In the genomic region with DNA sequence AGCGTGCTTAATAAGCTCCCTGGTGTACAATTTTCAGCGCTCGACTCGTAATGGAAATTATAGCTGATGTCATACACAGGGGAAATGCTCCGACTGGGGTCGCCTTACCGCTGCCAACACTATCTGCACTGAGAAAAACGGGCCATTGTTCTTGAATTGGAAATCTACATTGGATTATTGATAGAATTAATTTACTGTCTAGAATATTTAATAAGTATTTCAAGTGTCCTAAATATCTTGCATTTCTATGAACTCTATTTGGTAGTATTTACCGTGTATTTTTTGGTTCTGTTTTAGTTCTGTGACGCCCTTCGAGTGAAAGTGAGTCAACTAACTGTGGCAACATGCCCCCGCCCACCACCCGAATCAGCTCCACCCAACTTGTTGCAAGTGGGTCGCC, we compare ENCODE assay signal across 3 fruit fly cellular contexts.
TF ChIP-seq lines count a peak whose summit lies in the region.

No protein-coding gene starts in this region.

- no peak for TF ChIP-seq CTCF in whole organism, embryonic (GFP tag; optimal IDR thresholded peaks at IDR 0.05; lab: Kevin White, UChicago)

TF ChIP-seq in whole organism, embryonic, 481 proteins besides CTCF, POLR2A, EP300 and RAD21 (continues in another document):
- TF ChIP-seq ssp (GFP tag; IDR thresholded peaks at IDR 0.05; lab: Robert Waterston, UW): no peak
- TF ChIP-seq Sin3A (optimal IDR thresholded peaks at IDR 0.05; lab: Kevin White, UChicago): no peak
- peak; percentile 34; the same call in 1 of the 2 replicates for TF ChIP-seq CG31441 (GFP tag; IDR thresholded peaks at IDR 0.05; lab: Robert Waterston, UW)
- TF ChIP-seq disco-r (GFP tag; optimal IDR thresholded peaks at IDR 0.05; lab: Kevin White, UChicago): no peak
- no peak for TF ChIP-seq YL-1 (GFP tag; optimal IDR thresholded peaks at IDR 0.05; lab: Kevin White, UChicago)
- TF ChIP-seq gro (GFP tag; optimal IDR thresholded peaks at IDR 0.05; lab: Kevin White, UChicago): no peak
- no peak for TF ChIP-seq odd (GFP tag; optimal IDR thresholded peaks at IDR 0.05; lab: Kevin White, UChicago)
- TF ChIP-seq CG31224 (GFP tag; IDR thresholded peaks at IDR 0.05; lab: Robert Waterston, UW): no peak
- peak; percentile 66 for TF ChIP-seq Med (GFP tag; lab: Kevin White, UChicago)
- no peak for TF ChIP-seq prd (optimal IDR thresholded peaks at IDR 0.05; lab: Kevin White, UChicago)
- peak; percentile 39; the same call in 1 of the 3 replicates for TF ChIP-seq prd (GFP tag; IDR thresholded peaks at IDR 0.05; lab: Robert Waterston, UW)
- no peak for TF ChIP-seq chinmo (GFP tag; IDR thresholded peaks at IDR 0.05; lab: Robert Waterston, UW; ENCODE audit: partially characterized antibody)
- no peak for TF ChIP-seq CG2116 (GFP tag; optimal IDR thresholded peaks at IDR 0.05; lab: Kevin White, UChicago)
- TF ChIP-seq Taf1 (GFP tag; IDR thresholded peaks at IDR 0.05; lab: Robert Waterston, UW): no peak
- TF ChIP-seq gsb-n (tag; optimal IDR thresholded peaks at IDR 0.05; lab: Kevin White, UChicago): no peak
- TF ChIP-seq CG8290 (GFP tag; optimal IDR thresholded peaks at IDR 0.05; lab: Kevin White, UChicago): no peak
- TF ChIP-seq CG8290 (tag; optimal IDR thresholded peaks at IDR 0.05; lab: Kevin White, UChicago): peak in 1 of 2 experiments; percentile 56
- TF ChIP-seq CG11456 (GFP tag; IDR thresholded peaks at IDR 0.05; lab: Robert Waterston, UW): no peak
- TF ChIP-seq Ets65A (GFP tag; lab: Kevin White, UChicago): peak; percentile 91
- no peak for TF ChIP-seq chn (GFP tag; optimal IDR thresholded peaks at IDR 0.05; lab: Kevin White, UChicago)
- TF ChIP-seq pan (optimal IDR thresholded peaks at IDR 0.05; lab: Kevin White, UChicago): no peak
- peak in 1 of 2 experiments; percentile 49 for TF ChIP-seq pan (GFP tag; optimal IDR thresholded peaks at IDR 0.05 in 1 of 2, IDR thresholded peaks at IDR 0.05 in 1 of 2)
- TF ChIP-seq bsh (GFP tag; optimal IDR thresholded peaks at IDR 0.05; lab: Kevin White, UChicago): peak in 1 of 2 experiments; percentile 51
- no peak for TF ChIP-seq Nf-YC (tag; optimal IDR thresholded peaks at IDR 0.05; lab: Kevin White, UChicago)
- no peak for TF ChIP-seq run (tag; optimal IDR thresholded peaks at IDR 0.05; lab: Kevin White, UChicago)
- no peak for TF ChIP-seq Eip74EF (GFP tag; optimal IDR thresholded peaks at IDR 0.05; lab: Kevin White, UChicago)
- TF ChIP-seq Neu2 (GFP tag; optimal IDR thresholded peaks at IDR 0.05; lab: Kevin White, UChicago; ENCODE audit: borderline replicate concordance): no peak
- no peak for TF ChIP-seq cad (GFP tag; optimal IDR thresholded peaks at IDR 0.05; lab: Kevin White, UChicago)
- TF ChIP-seq inv (GFP tag; IDR thresholded peaks at IDR 0.05; lab: Robert Waterston, UW; ENCODE audit: partially characterized antibody): no peak

TF ChIP-seq in whole organism, prepupa, 60 proteins besides CTCF, POLR2A, EP300 and RAD21:
- TF ChIP-seq CG8632 (GFP tag; optimal IDR thresholded peaks at IDR 0.05; lab: Kevin White, UChicago) (no peak), CG9139 (GFP tag; optimal IDR thresholded peaks at IDR 0.05; lab: Kevin White, UChicago) (no peak), CG15336 (GFP tag; IDR thresholded peaks at IDR 0.05; lab: Robert Waterston, UW) (peak; percentile 54), Blimp-1 (GFP tag; optimal IDR thresholded peaks at IDR 0.05; lab: Kevin White, UChicago) (no peak), Hr38 (GFP tag; optimal IDR thresholded peaks at IDR 0.05; lab: Kevin White, UChicago) (no peak), CG16779 (tag; optimal IDR thresholded peaks at IDR 0.05; lab: Kevin White, UChicago) (no peak), Eip78C (GFP tag; lab: Kevin White, UChicago) (peak; percentile 29), Eip93F (GFP tag; optimal IDR thresholded peaks at IDR 0.05; lab: Kevin White, UChicago) (no peak), CG32006 (GFP tag; optimal IDR thresholded peaks at IDR 0.05; lab: Kevin White, UChicago) (peak; percentile 33), CG31627 (GFP tag; optimal IDR thresholded peaks at IDR 0.05; lab: Kevin White, UChicago) (no peak), acj6 (GFP tag; optimal IDR thresholded peaks at IDR 0.05; lab: Kevin White, UChicago) (no peak), esn (GFP tag; optimal IDR thresholded peaks at IDR 0.05; lab: Kevin White, UChicago) (no peak), CG6854 (GFP tag; optimal IDR thresholded peaks at IDR 0.05; lab: Kevin White, UChicago) (no peak), CG7368 (GFP tag; optimal IDR thresholded peaks at IDR 0.05; lab: Kevin White, UChicago) (no peak), CG6808 (GFP tag; optimal IDR thresholded peaks at IDR 0.05; lab: Kevin White, UChicago) (no peak), eg (GFP tag; IDR thresholded peaks at IDR 0.05; lab: Robert Waterston, UW) (peak; percentile 48; the same call in 1 of the 3 replicates), spab (GFP tag; optimal IDR thresholded peaks at IDR 0.05; lab: Kevin White, UChicago) (no peak), CG6792 (GFP tag; optimal IDR thresholded peaks at IDR 0.05; lab: Kevin White, UChicago) (no peak), CG8119 (GFP tag; IDR thresholded peaks at IDR 0.05; lab: Robert Waterston, UW) (0 out of 3 replicates have a peak, but pooled peaks have one; percentile 25), Met (GFP tag; optimal IDR thresholded peaks at IDR 0.05; lab: Kevin White, UChicago) (no peak), Hr4 (GFP tag; optimal IDR thresholded peaks at IDR 0.05; lab: Kevin White, UChicago) (peak; percentile 31)

TF ChIP-seq in whole organism, pupa, 21 proteins besides CTCF, POLR2A, EP300 and RAD21:
- TF ChIP-seq Pif1A (GFP tag; optimal IDR thresholded peaks at IDR 0.05; lab: Kevin White, UChicago) (no peak), fd96Ca (GFP tag; IDR thresholded peaks at IDR 0.05; lab: Robert Waterston, UW) (no peak), CG13204 (GFP tag; optimal IDR thresholded peaks at IDR 0.05; lab: Kevin White, UChicago) (no peak), EcR (GFP tag; optimal IDR thresholded peaks at IDR 0.05; lab: Kevin White, UChicago) (no peak), CG34367 (tag; optimal IDR thresholded peaks at IDR 0.05; lab: Kevin White, UChicago) (no peak), CG12605 (GFP tag; IDR thresholded peaks at IDR 0.05; lab: Robert Waterston, UW) (no peak), CG14655 (GFP tag; optimal IDR thresholded peaks at IDR 0.05; lab: Kevin White, UChicago) (peak; percentile 34), Pif1B (GFP tag; optimal IDR thresholded peaks at IDR 0.05; lab: Kevin White, UChicago) (no peak), gl (tag; optimal IDR thresholded peaks at IDR 0.05; lab: Kevin White, UChicago) (no peak), D1 (tag; optimal IDR thresholded peaks at IDR 0.05; lab: Kevin White, UChicago) (no peak), Snoo (tag; optimal IDR thresholded peaks at IDR 0.05; lab: Kevin White, UChicago) (no peak), CG32121 (GFP tag; IDR thresholded peaks at IDR 0.05; lab: Robert Waterston, UW) (peak; percentile 30; the same call in 1 of the 2 replicates), CG9948 (tag; optimal IDR thresholded peaks at IDR 0.05; lab: Kevin White, UChicago) (no peak), CG17806 (tag; optimal IDR thresholded peaks at IDR 0.05; lab: Kevin White, UChicago) (no peak), CG15710 (tag; optimal IDR thresholded peaks at IDR 0.05; lab: Kevin White, UChicago) (no peak), CG4496 (GFP tag; IDR thresholded peaks at IDR 0.05; lab: Robert Waterston, UW) (peak; percentile 16; the same call in 1 of the 3 replicates)
